Worm (Caenorhabditis elegans) whole organism, L3 larva: ENCODE measurements around the gene cyh-1.
A peak's percentile ranks its signal among the peaks of the same experiment; 100 is the strongest.

Experiments
- R02D3.7 ChIP-seq: fragments of 150-350 bp; optimal IDR thresholded peaks from 2 replicates; lab custom pipeline; 2014; ENCODE audit warnings: missing biosample characterization, missing genetic modification characterization
- ZK546.5 ChIP-seq: sonication (generic microtip); optimal IDR thresholded peaks from 2 replicates; lab custom pipeline; 2017; ENCODE audit warnings: missing biosample characterization, missing genetic modification characterization
- aly-2 ChIP-seq: fragments of 150-350 bp; optimal IDR thresholded peaks from 2 replicates; lab custom pipeline; 2014; ENCODE audit warnings: missing biosample characterization, missing genetic modification characterization
- ama-1 ChIP-seq: fragments of 150-350 bp; optimal IDR thresholded peaks from 2 replicates; lab custom pipeline; 2018
- ceh-16 ChIP-seq: sonication (generic microtip); optimal IDR thresholded peaks from 2 replicates; lab custom pipeline; 2017; ENCODE audit warnings: missing biosample characterization, missing genetic modification characterization
- ceh-28 ChIP-seq: fragments of 150-350 bp; optimal IDR thresholded peaks from 2 replicates; lab custom pipeline; 2014; ENCODE audit warnings: missing biosample characterization, missing genetic modification reagents, missing genetic modification characterization
- ceh-82 ChIP-seq: fragments of 150-350 bp; optimal IDR thresholded peaks from 2 replicates; lab custom pipeline; 2014; ENCODE audit warnings: missing biosample characterization, missing genetic modification characterization
- ceh-9 ChIP-seq: sonication (generic microtip); optimal IDR thresholded peaks from 2 replicates; lab custom pipeline; 2018; ENCODE audit warnings: missing biosample characterization, missing genetic modification characterization
- daf-12 ChIP-seq: fragments of 150-350 bp; optimal IDR thresholded peaks from 2 replicates; lab custom pipeline; 2014; ENCODE audit warnings: missing biosample characterization, missing genetic modification reagents, missing genetic modification characterization
- egl-27 ChIP-seq: sonication (generic microtip); optimal IDR thresholded peaks from 4 replicates; lab custom pipeline; 2017; ENCODE audit warnings: missing biosample characterization, missing genetic modification reagents, missing genetic modification characterization
- egl-5 ChIP-seq: fragments of 150-350 bp; optimal IDR thresholded peaks from 2 replicates; lab custom pipeline; 2017; ENCODE audit warnings: missing biosample characterization, missing genetic modification reagents, missing genetic modification characterization, inconsistent platforms
- elt-1 ChIP-seq: fragments of 150-350 bp; optimal IDR thresholded peaks from 2 replicates; lab custom pipeline; 2014; ENCODE audit warnings: missing biosample characterization, missing genetic modification characterization
- elt-2 ChIP-seq: sonication (generic microtip); optimal IDR thresholded peaks from 2 replicates; lab custom pipeline; 2016; ENCODE audit warnings: missing genetic modification reagents, mild to moderate bottlenecking, missing genetic modification characterization, missing compliant biosample characterization
- elt-3 ChIP-seq, 3 experiments: fragments of 150-350 bp in 1 of 3; sonication (generic microtip) in 2 of 3; optimal IDR thresholded peaks; 2 replicates in 2 of 3; 4 replicates in 1 of 3; lab custom pipeline; 2014 to 2017; ENCODE audit warnings: missing biosample characterization in 3 of 3, missing genetic modification characterization in 3 of 3
- eor-1 ChIP-seq, 2 experiments: fragments of 150-350 bp; optimal IDR thresholded peaks; 2 replicates each; lab custom pipeline; 2014 to 2018; ENCODE audit warnings: missing biosample characterization in 2 of 2, missing genetic modification characterization in 2 of 2
- fkh-10 ChIP-seq: sonication (generic microtip); optimal IDR thresholded peaks from 2 replicates; lab custom pipeline; 2017; ENCODE audit warnings: missing biosample characterization, missing genetic modification reagents, missing genetic modification characterization
- fkh-2 ChIP-seq: fragments of 150-350 bp; optimal IDR thresholded peaks from 2 replicates; lab custom pipeline; 2014; ENCODE audit warnings: missing biosample characterization, missing genetic modification reagents, missing genetic modification characterization
- fos-1 ChIP-seq: fragments of 150-350 bp; optimal IDR thresholded peaks from 2 replicates; lab custom pipeline; 2014; ENCODE audit warnings: missing biosample characterization, missing genetic modification characterization
- hmg-11 ChIP-seq: sonication (generic microtip); optimal IDR thresholded peaks from 2 replicates; lab custom pipeline; 2016; ENCODE audit warnings: missing genetic modification characterization, missing compliant biosample characterization
- jun-1 ChIP-seq: fragments of 150-350 bp; optimal IDR thresholded peaks from 2 replicates; lab custom pipeline; 2014; ENCODE audit warnings: missing biosample characterization, missing genetic modification reagents, missing genetic modification characterization
- lin-15B ChIP-seq: fragments of 150-350 bp; optimal IDR thresholded peaks from 2 replicates; lab custom pipeline; 2014; ENCODE audit warnings: missing biosample characterization, missing genetic modification characterization
- lin-39 ChIP-seq: fragments of 150-350 bp; optimal IDR thresholded peaks from 2 replicates; lab custom pipeline; 2018; ENCODE audit warnings: missing biosample characterization, missing genetic modification reagents, missing genetic modification characterization
- lsy-12 ChIP-seq: sonication (generic microtip); optimal IDR thresholded peaks from 2 replicates; lab custom pipeline; 2016; ENCODE audit warnings: mild to moderate bottlenecking, missing genetic modification characterization, missing compliant biosample characterization
- mml-1 ChIP-seq: fragments of 150-350 bp; sonication (generic microtip); optimal IDR thresholded peaks from 3 replicates; lab custom pipeline; 2014; ENCODE audit warnings: missing biosample characterization, missing genetic modification characterization
- nfya-1 ChIP-seq: sonication (generic microtip); optimal IDR thresholded peaks from 2 replicates; lab custom pipeline; 2017; ENCODE audit warnings: missing genetic modification characterization, mild to moderate bottlenecking, missing compliant biosample characterization, antibody characterized with exemption, moderate library complexity; ENCODE audit not compliant: insufficient read depth
- nhr-11 ChIP-seq: fragments of 150-350 bp; optimal IDR thresholded peaks from 2 replicates; lab custom pipeline; 2014; ENCODE audit warnings: missing biosample characterization, missing genetic modification characterization
- nhr-12 ChIP-seq: fragments of 150-350 bp; optimal IDR thresholded peaks from 2 replicates; lab custom pipeline; 2014; ENCODE audit warnings: missing biosample characterization, missing genetic modification characterization
- nhr-23 ChIP-seq: fragments of 150-350 bp; optimal IDR thresholded peaks from 2 replicates; lab custom pipeline; 2014; ENCODE audit warnings: missing biosample characterization, missing genetic modification reagents, missing genetic modification characterization
- nhr-237 ChIP-seq: fragments of 150-350 bp; optimal IDR thresholded peaks from 2 replicates; lab custom pipeline; 2014; ENCODE audit warnings: missing biosample characterization, missing genetic modification characterization
- nhr-25 ChIP-seq: sonication (generic microtip); optimal IDR thresholded peaks from 2 replicates; lab custom pipeline; 2017; ENCODE audit warnings: missing biosample characterization, missing genetic modification characterization
- nhr-28 ChIP-seq: fragments of 150-350 bp; optimal IDR thresholded peaks from 2 replicates; lab custom pipeline; 2014; ENCODE audit warnings: missing biosample characterization, missing genetic modification characterization
- nhr-43 ChIP-seq: sonication (generic microtip); optimal IDR thresholded peaks from 2 replicates; lab custom pipeline; 2016; ENCODE audit warnings: mild to moderate bottlenecking, missing genetic modification characterization, missing compliant biosample characterization; ENCODE audit not compliant: poor library complexity, severe bottlenecking
- nhr-67 ChIP-seq: fragments of 150-350 bp; optimal IDR thresholded peaks from 2 replicates; lab custom pipeline; 2014; ENCODE audit warnings: missing biosample characterization, missing genetic modification characterization
- nhr-76 ChIP-seq: fragments of 150-350 bp; sonication (generic microtip); optimal IDR thresholded peaks from 5 replicates; lab custom pipeline; 2014; ENCODE audit warnings: missing biosample characterization, missing genetic modification characterization
- nhr-77 ChIP-seq: fragments of 150-350 bp; optimal IDR thresholded peaks from 2 replicates; lab custom pipeline; 2014; ENCODE audit warnings: missing biosample characterization, missing genetic modification characterization
- pha-4 ChIP-seq: fragments of 150-350 bp; optimal IDR thresholded peaks from 2 replicates; lab custom pipeline; 2014; ENCODE audit warnings: missing biosample characterization, missing genetic modification reagents, missing genetic modification characterization
- pqm-1 ChIP-seq: fragments of 150-350 bp; optimal IDR thresholded peaks from 2 replicates; lab custom pipeline; 2017; ENCODE audit warnings: missing biosample characterization, missing genetic modification characterization, inconsistent platforms
- sea-2 ChIP-seq: fragments of 150-350 bp; sonication (generic microtip); optimal IDR thresholded peaks from 4 replicates; lab custom pipeline; 2014; ENCODE audit warnings: missing biosample characterization, missing genetic modification reagents, missing genetic modification characterization
- skn-1 ChIP-seq: fragments of 150-350 bp; optimal IDR thresholded peaks from 2 replicates; lab custom pipeline; 2014; ENCODE audit warnings: missing biosample characterization, missing genetic modification characterization
- snpc-4 ChIP-seq: fragments of 150-350 bp; optimal IDR thresholded peaks from 2 replicates; lab custom pipeline; 2014; ENCODE audit warnings: missing biosample characterization, missing genetic modification characterization
- tbx-2 ChIP-seq: sonication (generic microtip); optimal IDR thresholded peaks from 2 replicates; lab custom pipeline; 2016; ENCODE audit warnings: mild to moderate bottlenecking, missing genetic modification characterization, missing compliant biosample characterization
- unc-39 ChIP-seq: sonication (generic microtip); optimal IDR thresholded peaks from 4 replicates; lab custom pipeline; 2017; ENCODE audit warnings: missing biosample characterization, missing genetic modification characterization
- unc-62 ChIP-seq: fragments of 150-350 bp; sonication (generic microtip); optimal IDR thresholded peaks from 4 replicates; lab custom pipeline; 2014; ENCODE audit warnings: missing biosample characterization, missing genetic modification reagents, missing genetic modification characterization
- zag-1 ChIP-seq: fragments of 150-350 bp; optimal IDR thresholded peaks from 2 replicates; lab custom pipeline; 2014; ENCODE audit warnings: missing biosample characterization, missing genetic modification characterization
- ztf-11 ChIP-seq: fragments of 150-350 bp; optimal IDR thresholded peaks from 2 replicates; lab custom pipeline; 2014; ENCODE audit warnings: missing biosample characterization, missing genetic modification characterization
- ztf-4 ChIP-seq: fragments of 150-350 bp; optimal IDR thresholded peaks from 2 replicates; lab custom pipeline; 2014; ENCODE audit warnings: missing biosample characterization, missing genetic modification characterization

cyh-1 gene

ce11 chrII:3520988-3521850 lies 16.4 kb downstream of the cyh-1 start, which contains the start of gene W09G10.9:
Gene W09G10.9, plus strand, starts transcription at chrII:3521800.
- TF ChIP-seq skn-1 (peak; percentile 27), tbx-2 (tag; lab: Kevin White, UChicago) (no peak), ztf-11 (tag; lab: Kevin White, UChicago) (no peak), ceh-28 (tag; lab: Kevin White, UChicago) (no peak), daf-12 (tag; lab: Kevin White, UChicago) (no peak), aly-2 (tag; lab: Kevin White, UChicago) (no peak), elt-2 (peak; percentile 42), nhr-28 (tag; lab: Kevin White, UChicago) (no peak), lin-39 (peak; percentile 31), nfya-1 (tag; lab: Kevin White, UChicago) (peak; percentile 45), nhr-76 (tag; lab: Kevin White, UChicago) (no peak), pha-4 (tag; lab: Kevin White, UChicago) (peak; percentile 30), unc-62 (GFP tag; lab: Kevin White, UChicago) (no peak), sea-2 (GFP tag; lab: Kevin White, UChicago) (no peak), unc-39 (tag; lab: Kevin White, UChicago) (no peak), lsy-12 (tag; lab: Kevin White, UChicago) (peak; percentile 4), fkh-10 (GFP tag; lab: Kevin White, UChicago) (no peak), fkh-2 (no peak), ceh-9 (tag; lab: Kevin White, UChicago) (no peak), lin-15B (tag; lab: Kevin White, UChicago) (peak; percentile 73), nhr-237 (tag; lab: Kevin White, UChicago) (no peak), ama-1 (lab: Kevin White, UChicago) (no peak), snpc-4 (tag; lab: Kevin White, UChicago) (peak; percentile 25), ZK546.5 (tag; lab: Kevin White, UChicago) (no peak), ztf-4 (tag; lab: Kevin White, UChicago) (no peak), nhr-12 (no peak), egl-5 (no peak), eor-1 (tag; optimal IDR thresholded peaks at IDR 0.05; lab: Kevin White, UChicago) (no peak), pqm-1 (peak; percentile 8), zag-1 (tag; lab: Kevin White, UChicago) (no peak), R02D3.7 (tag; lab: Kevin White, UChicago) (no peak), hmg-11 (tag; lab: Kevin White, UChicago) (peak; percentile 79), nhr-11 (tag; lab: Kevin White, UChicago) (no peak), elt-3 (tag; optimal IDR thresholded peaks at IDR 0.05; lab: Kevin White, UChicago) (no peak), nhr-23 (peak; percentile 40), ceh-16 (tag; lab: Kevin White, UChicago) (no peak), nhr-25 (tag; lab: Kevin White, UChicago) (peak; percentile 3), nhr-77 (no peak), ceh-82 (tag; lab: Kevin White, UChicago) (no peak), nhr-43 (tag; lab: Kevin White, UChicago) (peak; percentile 38), nhr-67 (tag; lab: Kevin White, UChicago) (no peak), egl-27 (tag; lab: Kevin White, UChicago) (no peak), fos-1 (tag; lab: Kevin White, UChicago) (no peak), mml-1 (no peak), jun-1 (tag; lab: Kevin White, UChicago) (no peak), elt-1 (tag; lab: Kevin White, UChicago) (no peak)
